Fruit fly (Drosophila melanogaster): Measurements from ENCODE around the gene Gcna.

The Gcna gene

dm6 chrX:1834702-1835376 is 30.8 kb downstream of the Gcna start:
- TF ChIP-seq foxo (GFP tag; optimal IDR thresholded peaks at IDR 0.05) = no peak
- no peak for TF ChIP-seq fru (GFP tag; optimal IDR thresholded peaks at IDR 0.05)
- TF ChIP-seq lola (GFP tag; optimal IDR thresholded peaks at IDR 0.05) = no peak
- no peak for TF ChIP-seq usp (GFP tag; optimal IDR thresholded peaks at IDR 0.05)
- TF ChIP-seq Mio (GFP tag; optimal IDR thresholded peaks at IDR 0.05) = no peak
- TF ChIP-seq pan (optimal IDR thresholded peaks at IDR 0.05) = no peak
- no peak for TF ChIP-seq CG32264 (GFP tag; optimal IDR thresholded peaks at IDR 0.05)
- TF ChIP-seq N (GFP tag; optimal IDR thresholded peaks at IDR 0.05) = no peak
- TF ChIP-seq sage (GFP tag; optimal IDR thresholded peaks at IDR 0.05) = no peak
- TF ChIP-seq Vsx2 (GFP tag; optimal IDR thresholded peaks at IDR 0.05; ENCODE audit: partially characterized antibody) = no peak

dm6 chrX:1832699-1833098 is 32.9 kb downstream of the Gcna start:
- TF ChIP-seq Sp1 (GFP tag; optimal IDR thresholded peaks at IDR 0.05) (no peak), lola (GFP tag; optimal IDR thresholded peaks at IDR 0.05) (no peak), Mio (GFP tag; optimal IDR thresholded peaks at IDR 0.05) (no peak), Hr78 (GFP tag; optimal IDR thresholded peaks at IDR 0.05) (no peak), fru (GFP tag; optimal IDR thresholded peaks at IDR 0.05) (no peak), CrebA (GFP tag; optimal IDR thresholded peaks at IDR 0.05; ENCODE audit: borderline replicate concordance) (no peak), br (GFP tag; optimal IDR thresholded peaks at IDR 0.05) (no peak), Jra (GFP tag; optimal IDR thresholded peaks at IDR 0.05) (no peak), dsf (GFP tag; optimal IDR thresholded peaks at IDR 0.05; ENCODE audit: borderline replicate concordance) (no peak), h (GFP tag; optimal IDR thresholded peaks at IDR 0.05) (no peak), brk (GFP tag; optimal IDR thresholded peaks at IDR 0.05) (no peak), Dif (GFP tag; optimal IDR thresholded peaks at IDR 0.05; ENCODE audit: partially characterized antibody) (no peak), CG9705 (GFP tag; optimal IDR thresholded peaks at IDR 0.05) (no peak), sage (GFP tag; optimal IDR thresholded peaks at IDR 0.05) (no peak), ey (GFP tag; optimal IDR thresholded peaks at IDR 0.05) (no peak), CG32264 (GFP tag; optimal IDR thresholded peaks at IDR 0.05) (no peak), usp (GFP tag; optimal IDR thresholded peaks at IDR 0.05) (no peak), HLH106 (tag; optimal IDR thresholded peaks at IDR 0.05) (no peak)

dm6 chrX:1831219-1831555 is 34.4 kb downstream of the Gcna start:
- TF ChIP-seq foxo (GFP tag; optimal IDR thresholded peaks at IDR 0.05) = no peak
- TF ChIP-seq Dif (GFP tag; optimal IDR thresholded peaks at IDR 0.05; ENCODE audit: partially characterized antibody) = peak; percentile 33
- peak in 1 of 2 experiments; percentile 23 for TF ChIP-seq dl (GFP tag; optimal IDR thresholded peaks at IDR 0.05; ENCODE audit: insufficient read depth in 1 of 2, partially characterized antibody in 2 of 2)

- TF ChIP-seq Hr83 (GFP tag; optimal IDR thresholded peaks at IDR 0.05; ENCODE audit: poor library complexity, severe bottlenecking) (peak; percentile 89), dmrt93B (GFP tag; optimal IDR thresholded peaks at IDR 0.05) (peak; percentile 94), h (GFP tag; optimal IDR thresholded peaks at IDR 0.05) (peak; percentile 99), HLH106 (tag; optimal IDR thresholded peaks at IDR 0.05) (peak; percentile 97), CG9705 (GFP tag; optimal IDR thresholded peaks at IDR 0.05) (peak; percentile 89), Vsx2 (GFP tag; optimal IDR thresholded peaks at IDR 0.05; ENCODE audit: partially characterized antibody) (no peak), N (GFP tag; optimal IDR thresholded peaks at IDR 0.05) (no peak), Jra (GFP tag; optimal IDR thresholded peaks at IDR 0.05) (peak; percentile 91), tai (GFP tag; optimal IDR thresholded peaks at IDR 0.05) (peak; percentile 82), woc (GFP tag; optimal IDR thresholded peaks at IDR 0.05) (peak; percentile 98), foxo (GFP tag; optimal IDR thresholded peaks at IDR 0.05) (peak; percentile 91 to 98), usp (GFP tag; optimal IDR thresholded peaks at IDR 0.05) (no peak), Hr78 (GFP tag; optimal IDR thresholded peaks at IDR 0.05) (no peak), Hnf4 (GFP tag; optimal IDR thresholded peaks at IDR 0.05) (peak; percentile 98), rgr (GFP tag; optimal IDR thresholded peaks at IDR 0.05) (peak; percentile 98), fru (GFP tag; optimal IDR thresholded peaks at IDR 0.05) (peak; percentile 98), Rel (GFP tag; optimal IDR thresholded peaks at IDR 0.05) (peak; percentile 78), Rel (tag; optimal IDR thresholded peaks at IDR 0.05) (peak; percentile 82), pan (optimal IDR thresholded peaks at IDR 0.05) (no peak), dsf (GFP tag; optimal IDR thresholded peaks at IDR 0.05; ENCODE audit: borderline replicate concordance) (peak; percentile 81), jim (GFP tag; optimal IDR thresholded peaks at IDR 0.05) (no peak), Myc (optimal IDR thresholded peaks at IDR 0.05) (no peak), CG32264 (GFP tag; optimal IDR thresholded peaks at IDR 0.05) (peak; percentile 96), Sp1 (GFP tag; optimal IDR thresholded peaks at IDR 0.05) (peak; percentile 95), Dif (GFP tag; optimal IDR thresholded peaks at IDR 0.05; ENCODE audit: partially characterized antibody) (no peak), CrebA (GFP tag; optimal IDR thresholded peaks at IDR 0.05; ENCODE audit: borderline replicate concordance) (peak; percentile 86), lola (GFP tag; optimal IDR thresholded peaks at IDR 0.05) (no peak), brk (GFP tag; optimal IDR thresholded peaks at IDR 0.05) (peak; percentile 94), Abd-B (GFP tag; optimal IDR thresholded peaks at IDR 0.05) (no peak), Mio (GFP tag; optimal IDR thresholded peaks at IDR 0.05) (peak; percentile 77), OdsH (GFP tag; optimal IDR thresholded peaks at IDR 0.05) (peak; percentile 95), GATAd (GFP tag; optimal IDR thresholded peaks at IDR 0.05) (peak; percentile 58), sv (GFP tag; optimal IDR thresholded peaks at IDR 0.05) (peak; percentile 96), dl (GFP tag; optimal IDR thresholded peaks at IDR 0.05; ENCODE audit: insufficient read depth in 1 of 2, partially characterized antibody in 2 of 2) (peak in 1 of 2 experiments; percentile 23), Dfd (GFP tag; optimal IDR thresholded peaks at IDR 0.05) (no peak)
Observed at dm6 chrX:1830396-1831218, 35.0 kb downstream of the Gcna start.

Data from whole organism, wandering third instar larva.